Worm (Caenorhabditis elegans): ENCODE results near the gene aakg-4.

DNA sequence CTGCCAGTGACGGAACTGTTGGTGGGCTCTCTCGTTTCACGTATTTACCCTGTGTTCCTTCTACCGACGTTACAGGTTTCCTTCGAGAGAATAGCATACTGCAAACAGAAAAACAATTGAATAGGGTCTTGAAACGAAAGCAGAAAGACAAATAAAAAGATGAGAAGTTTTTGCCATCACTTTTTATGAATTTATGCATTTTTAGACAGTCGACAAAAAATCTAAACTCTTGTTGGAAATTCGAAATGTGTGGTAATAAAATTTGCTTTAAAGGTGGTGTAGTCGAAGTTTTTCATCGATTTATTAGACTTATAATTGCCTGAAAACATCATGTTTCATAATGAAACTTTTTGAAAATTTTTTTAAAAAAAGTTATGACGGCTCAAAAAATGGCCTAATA, 32.0 kb downstream of the aakg-4 start, which contains the start of gene sav-1:
- TF ChIP-seq cog-1 (tag; optimal IDR thresholded peaks at IDR 0.05) (no peak), flt-1 (GFP tag; IDR thresholded peaks at IDR 0.05) (no peak), ztf-23 (GFP tag; IDR thresholded peaks at IDR 0.05) (no peak), klf-2 (GFP tag; conservative IDR thresholded peaks at IDR 0.05) (no peak)

All from whole organism, midembryonic.